Worm (Caenorhabditis elegans) whole organism, L4 larva: ENCODE data around the gene vps-50.

Experiments used
- F49E8.2 ChIP-seq: sonication (generic microtip); optimal IDR thresholded peaks from 2 replicates; lab custom pipeline; 2016; ENCODE audit warnings: missing compliant biosample characterization, mild to moderate bottlenecking, missing genetic modification characterization, borderline replicate concordance
- T26A8.4 ChIP-seq: fragments of 200-800 bp; sonication (Bioruptor generic); IDR thresholded peaks from 2 replicates; pipeline ENCODE4 v1.3.6; 2022; ENCODE audit warnings: missing genetic modification characterization, missing compliant biosample characterization
- ceh-82 ChIP-seq: sonication (generic microtip); optimal IDR thresholded peaks from 2 replicates; lab custom pipeline; 2017; ENCODE audit warnings: missing biosample characterization, missing genetic modification characterization
- ces-1 ChIP-seq: fragments of 150-350 bp; sonication (generic microtip); optimal IDR thresholded peaks from 4 replicates; lab custom pipeline; 2014; ENCODE audit warnings: missing biosample characterization, missing genetic modification reagents, missing genetic modification characterization
- cey-2 ChIP-seq: sonication (generic microtip); optimal IDR thresholded peaks from 3 replicates; lab custom pipeline; 2017; ENCODE audit warnings: missing genetic modification characterization, mild to moderate bottlenecking, missing compliant biosample characterization, antibody characterized with exemption, borderline replicate concordance; ENCODE audit not compliant: insufficient read depth
- ctbp-1 ChIP-seq: fragments of 200-800 bp; sonication (Bioruptor generic); IDR thresholded peaks from 2 replicates; pipeline ENCODE4 v1.3.6; 2022; ENCODE audit warnings: missing genetic modification reagents, missing genetic modification characterization, missing compliant biosample characterization
- duxl-1 ChIP-seq: sonication (generic microtip); optimal IDR thresholded peaks from 2 replicates; lab custom pipeline; 2016; ENCODE audit warnings: mild to moderate bottlenecking, missing genetic modification characterization, moderate library complexity, missing compliant biosample characterization; ENCODE audit not compliant: poor library complexity
- egl-43 ChIP-seq: fragments of 200-800 bp; sonication (Bioruptor generic); IDR thresholded peaks from 2 replicates; pipeline ENCODE4 v1.3.6; 2022; ENCODE audit warnings: missing genetic modification reagents, missing genetic modification characterization, missing compliant biosample characterization
- fos-1 ChIP-seq: fragments of 150-350 bp; optimal IDR thresholded peaks from 2 replicates; lab custom pipeline; 2014; ENCODE audit warnings: missing biosample characterization, missing genetic modification characterization
- nhr-10 ChIP-seq: fragments of 150-350 bp; optimal IDR thresholded peaks from 2 replicates; lab custom pipeline; 2014; ENCODE audit warnings: missing biosample characterization, missing genetic modification characterization
- skn-1 ChIP-seq: fragments of 150-350 bp; optimal IDR thresholded peaks from 2 replicates; lab custom pipeline; 2014; ENCODE audit warnings: missing biosample characterization, missing genetic modification characterization
- unc-39 ChIP-seq: sonication (generic microtip); optimal IDR thresholded peaks from 2 replicates; lab custom pipeline; 2017; ENCODE audit warnings: missing biosample characterization, missing genetic modification characterization
- unc-62 ChIP-seq, 3 experiments: fragments of 150-350 bp in 1 of 3; sonication (generic microtip); optimal IDR thresholded peaks in 2 of 3; peaks in 1 of 3; 1 replicate in 1 of 3; 2 replicates in 2 of 3; lab custom pipeline; 2014 to 2017; ENCODE audit warnings: missing biosample characterization in 3 of 3, missing genetic modification characterization in 3 of 3, missing genetic modification reagents in 3 of 3, missing genotype in 1 of 3
- ztf-11 ChIP-seq: fragments of 150-350 bp; optimal IDR thresholded peaks from 2 replicates; lab custom pipeline; 2014; ENCODE audit warnings: missing biosample characterization, missing genetic modification characterization

DNA sequence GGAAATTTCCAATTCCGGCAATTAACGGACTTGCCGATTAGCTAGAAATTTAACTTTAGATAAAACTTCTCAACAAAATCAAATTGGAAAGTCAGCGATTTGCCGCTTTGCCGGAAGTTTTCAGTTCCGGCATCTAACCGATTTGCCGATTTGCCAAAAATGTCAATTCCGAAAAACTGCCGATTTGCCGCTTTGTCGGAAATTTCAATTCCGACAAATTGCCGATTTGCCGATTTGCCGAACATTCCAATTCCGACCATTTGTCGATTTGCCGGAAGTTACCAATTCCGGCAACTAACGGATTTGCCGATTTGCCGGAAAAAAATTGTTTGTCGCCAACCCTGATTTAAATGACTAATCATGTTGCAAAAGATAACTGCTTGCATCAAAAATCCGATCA, 40.2 kb downstream of the vps-50 start:
- TF ChIP-seq nhr-10 (tag; lab: Kevin White, UChicago) (no peak), ces-1 (GFP tag; lab: Kevin White, UChicago) (no peak), unc-39 (tag; lab: Kevin White, UChicago) (no peak), unc-62 (GFP tag; optimal IDR thresholded peaks at IDR 0.05 in 1 of 2; lab: Kevin White, UChicago) (no peak), unc-62 (tag; optimal IDR thresholded peaks at IDR 0.05; lab: Kevin White, UChicago) (no peak), fos-1 (tag; lab: Kevin White, UChicago) (no peak), ztf-11 (tag; lab: Kevin White, UChicago) (no peak), duxl-1 (tag; lab: Kevin White, UChicago) (no peak), cey-2 (tag; lab: Kevin White, UChicago) (no peak), ceh-82 (no peak), egl-43 (GFP tag; lab: Robert Waterston, UW) (no peak), F49E8.2 (tag; lab: Kevin White, UChicago) (no peak), T26A8.4 (GFP tag; lab: Robert Waterston, UW) (no peak), skn-1 (tag; lab: Kevin White, UChicago) (no peak), ctbp-1 (GFP tag; lab: Robert Waterston, UW) (no peak)
